Worm (Caenorhabditis elegans) whole organism, L1 larva: Measurements from ENCODE around the gene ifc-2.
A peak's percentile ranks its signal among the peaks of the same experiment; 100 is the strongest.

Experiments
- ceh-63 ChIP-seq: fragments of 200-800 bp; sonication (Bioruptor generic); optimal IDR thresholded peaks from 2 replicates; lab custom pipeline; 2018; ENCODE audit warnings: mild to moderate bottlenecking, missing genetic modification characterization, missing compliant biosample characterization
- ceh-8 ChIP-seq: fragments of 200-800 bp; sonication (Bioruptor generic); optimal IDR thresholded peaks from 2 replicates; lab custom pipeline; 2018; ENCODE audit warnings: mild to moderate bottlenecking, missing genetic modification characterization, moderate library complexity, missing compliant biosample characterization
- ceh-82 ChIP-seq, 3 experiments: fragments of 150-350 bp in 1 of 3; sonication (generic microtip) in 2 of 3; optimal IDR thresholded peaks; 2 replicates each; lab custom pipeline; 2014 to 2017; ENCODE audit warnings: missing biosample characterization in 3 of 3, missing genetic modification characterization in 3 of 3
- ceh-88 ChIP-seq: fragments of 200-800 bp; sonication (Bioruptor generic); IDR thresholded peaks from 2 replicates; pipeline ENCODE4 v1.3.6; 2022; ENCODE audit warnings: missing genetic modification characterization, missing compliant biosample characterization
- ces-1 ChIP-seq: fragments of 150-350 bp; optimal IDR thresholded peaks from 2 replicates; lab custom pipeline; 2014; ENCODE audit warnings: missing biosample characterization, missing genetic modification reagents, missing genetic modification characterization
- dsc-1 ChIP-seq: sonication (generic microtip); optimal IDR thresholded peaks from 2 replicates; lab custom pipeline; 2016; ENCODE audit warnings: mild to moderate bottlenecking, missing genetic modification characterization, missing compliant biosample characterization
- efl-1 ChIP-seq, 4 experiments: fragments of 150-350 bp; optimal IDR thresholded peaks in 3 of 4; peaks in 1 of 4; 1 replicate in 1 of 4; 2 replicates in 3 of 4; lab custom pipeline; 2014; ENCODE audit warnings: missing biosample characterization in 2 of 4, missing genetic modification characterization in 2 of 4, missing genetic modification reagents in 2 of 4
- efl-3 ChIP-seq: fragments of 200-800 bp; sonication (Bioruptor generic); optimal IDR thresholded peaks from 2 replicates; lab custom pipeline; 2018; ENCODE audit warnings: mild to moderate bottlenecking, missing genetic modification characterization, missing compliant biosample characterization
- egl-13 ChIP-seq: sonication (generic microtip); optimal IDR thresholded peaks from 2 replicates; lab custom pipeline; 2016; ENCODE audit warnings: missing genotype, missing genetic modification reagents, missing genetic modification characterization, missing compliant biosample characterization
- egl-27 ChIP-seq, 2 experiments: fragments of 150-350 bp in 1 of 2; sonication (generic microtip); optimal IDR thresholded peaks; 3 replicates each; lab custom pipeline; 2017 to 2018; ENCODE audit warnings: missing biosample characterization in 2 of 2, missing genetic modification characterization in 2 of 2, missing genetic modification reagents in 2 of 2
- elt-2 ChIP-seq: sonication (generic microtip); optimal IDR thresholded peaks from 2 replicates; lab custom pipeline; 2016; ENCODE audit warnings: missing genetic modification characterization, mild to moderate bottlenecking, inconsistent platforms, missing compliant biosample characterization, missing genetic modification reagents
- fkh-8 ChIP-seq: sonication (generic microtip); optimal IDR thresholded peaks from 2 replicates; lab custom pipeline; 2016; ENCODE audit warnings: mild to moderate bottlenecking, missing genetic modification characterization, missing compliant biosample characterization
- jun-1 ChIP-seq: fragments of 150-350 bp; optimal IDR thresholded peaks from 2 replicates; lab custom pipeline; 2014; ENCODE audit warnings: missing biosample characterization, missing genetic modification reagents, missing genetic modification characterization
- lin-13 ChIP-seq: fragments of 150-350 bp; optimal IDR thresholded peaks from 2 replicates; lab custom pipeline; 2014; ENCODE audit warnings: missing biosample characterization, missing genetic modification reagents, missing genetic modification characterization
- lin-14 ChIP-seq: fragments of 200-800 bp; sonication (Bioruptor generic); optimal IDR thresholded peaks from 2 replicates; lab custom pipeline; 2018; ENCODE audit warnings: mild to moderate bottlenecking, missing genetic modification characterization, moderate library complexity, missing compliant biosample characterization
- lin-35 ChIP-seq, 2 experiments: fragments of 150-350 bp; optimal IDR thresholded peaks; 2 replicates each; lab custom pipeline; 2014; ENCODE audit warnings: missing biosample characterization in 2 of 2, missing genetic modification characterization in 2 of 2, missing genetic modification reagents in 2 of 2
- lir-3 ChIP-seq: sonication (generic microtip); optimal IDR thresholded peaks from 2 replicates; lab custom pipeline; 2016; ENCODE audit warnings: mild to moderate bottlenecking, missing genetic modification characterization, moderate library complexity, missing compliant biosample characterization; ENCODE audit not compliant: poor library complexity
- lsy-2 ChIP-seq, 2 experiments: fragments of 150-350 bp; optimal IDR thresholded peaks; 2 replicates each; lab custom pipeline; 2014; ENCODE audit warnings: missing biosample characterization in 2 of 2, missing genetic modification characterization in 2 of 2
- mab-9 ChIP-seq: fragments of 200-800 bp; sonication (Bioruptor generic); IDR thresholded peaks from 2 replicates; pipeline ENCODE4 v1.3.6; 2022; ENCODE audit warnings: missing genetic modification reagents, missing genetic modification characterization, missing compliant biosample characterization
- mdl-1 ChIP-seq, 2 experiments: fragments of 150-350 bp; optimal IDR thresholded peaks; 2 replicates each; lab custom pipeline; 2014 to 2017; ENCODE audit warnings: missing biosample characterization in 2 of 2, missing genetic modification characterization in 2 of 2, inconsistent platforms in 1 of 2
- mep-1 ChIP-seq: fragments of 150-350 bp; optimal IDR thresholded peaks from 2 replicates; lab custom pipeline; 2014; ENCODE audit warnings: missing biosample characterization, missing genetic modification characterization
- nhr-11 ChIP-seq: fragments of 150-350 bp; optimal IDR thresholded peaks from 2 replicates; lab custom pipeline; 2014; ENCODE audit warnings: missing biosample characterization, missing genetic modification characterization
- nhr-20 ChIP-seq: sonication (generic microtip); optimal IDR thresholded peaks from 2 replicates; lab custom pipeline; 2016; ENCODE audit warnings: mild to moderate bottlenecking, missing genetic modification characterization, missing compliant biosample characterization
- nhr-47 ChIP-seq: sonication (generic microtip); optimal IDR thresholded peaks from 2 replicates; lab custom pipeline; 2016; ENCODE audit warnings: mild to moderate bottlenecking, missing genetic modification characterization, moderate library complexity, missing compliant biosample characterization
- nhr-71 ChIP-seq: sonication (generic microtip); optimal IDR thresholded peaks from 2 replicates; lab custom pipeline; 2016; ENCODE audit warnings: mild to moderate bottlenecking, missing genetic modification characterization, moderate library complexity, missing compliant biosample characterization
- nhr-76 ChIP-seq: sonication (generic microtip); optimal IDR thresholded peaks from 2 replicates; lab custom pipeline; 2017; ENCODE audit warnings: missing biosample characterization, missing genetic modification characterization
- nhr-85 ChIP-seq: sonication (generic microtip); peaks from one replicate; lab custom pipeline; 2016; ENCODE audit warnings: missing genetic modification characterization, inconsistent platforms, missing compliant biosample characterization
- nhr-90 ChIP-seq: sonication (generic microtip); optimal IDR thresholded peaks from 2 replicates; lab custom pipeline; 2016; ENCODE audit warnings: mild to moderate bottlenecking, missing genetic modification characterization, missing compliant biosample characterization; ENCODE audit not compliant: poor library complexity
- pag-3 ChIP-seq: sonication (generic microtip); optimal IDR thresholded peaks from 2 replicates; lab custom pipeline; 2017; ENCODE audit warnings: missing genetic modification characterization, mild to moderate bottlenecking, missing compliant biosample characterization, antibody characterized with exemption, borderline replicate concordance; ENCODE audit not compliant: insufficient read depth
- pax-3 ChIP-seq: fragments of 200-800 bp; sonication (Bioruptor generic); optimal IDR thresholded peaks from 2 replicates; lab custom pipeline; 2018; ENCODE audit warnings: mild to moderate bottlenecking, missing genetic modification characterization, moderate library complexity, missing compliant biosample characterization
- skn-1 ChIP-seq: fragments of 150-350 bp; optimal IDR thresholded peaks from 2 replicates; lab custom pipeline; 2014; ENCODE audit warnings: missing biosample characterization, missing genetic modification characterization
- snpc-4 ChIP-seq: fragments of 150-350 bp; optimal IDR thresholded peaks from 2 replicates; lab custom pipeline; 2014; ENCODE audit warnings: missing biosample characterization, missing genetic modification characterization
- sup-37 ChIP-seq: fragments of 200-800 bp; sonication (Bioruptor generic); optimal IDR thresholded peaks from 2 replicates; lab custom pipeline; 2018; ENCODE audit warnings: mild to moderate bottlenecking, missing genetic modification characterization, missing compliant biosample characterization
- swsn-7 ChIP-seq: sonication (generic microtip); optimal IDR thresholded peaks from 2 replicates; lab custom pipeline; 2016; ENCODE audit warnings: missing genetic modification characterization, missing compliant biosample characterization
- tlp-1 ChIP-seq: fragments of 150-350 bp; optimal IDR thresholded peaks from 2 replicates; lab custom pipeline; 2014; ENCODE audit warnings: missing biosample characterization, missing genetic modification characterization

Gene ifc-2

ce11 chrX:601340-601757, 53.4 kb downstream of the ifc-2 start (continued):
- TF ChIP-seq swsn-7 (tag; lab: Kevin White, UChicago) (peak; percentile 42), nhr-85 (tag; lab: Kevin White, UChicago) (peak; percentile 23), nhr-20 (peak; percentile 1), mab-9 (GFP tag; lab: Robert Waterston, UW) (0 out of 2 replicates have a peak, but pooled peaks have one; percentile 19), efl-3 (no peak), mep-1 (tag; lab: Kevin White, UChicago) (no peak), nhr-76 (no peak), nhr-47 (tag; lab: Kevin White, UChicago) (peak; percentile 53), ceh-82 (tag; optimal IDR thresholded peaks at IDR 0.05; lab: Kevin White, UChicago) (peak in 2 of 3 experiments; percentile 8 to 78), jun-1 (peak; percentile 8), egl-13 (peak; percentile 27), ces-1 (GFP tag; lab: Kevin White, UChicago) (peak; percentile 29)

- TF ChIP-seq nhr-47 (tag; lab: Kevin White, UChicago): peak; percentile 25
- peak; percentile 73 for TF ChIP-seq lin-14 (GFP tag; lab: Kevin White, UChicago)
- TF ChIP-seq ceh-88 (GFP tag; lab: Robert Waterston, UW): no peak
- no peak for TF ChIP-seq ceh-63 (GFP tag; lab: Kevin White, UChicago)
- TF ChIP-seq lsy-2 (tag; optimal IDR thresholded peaks at IDR 0.05; lab: Kevin White, UChicago): peak; percentile 6 to 15
- peak; percentile 9 for TF ChIP-seq dsc-1
- TF ChIP-seq pag-3 (tag; lab: Kevin White, UChicago): no peak
- peak; percentile 30 for TF ChIP-seq lir-3 (tag; lab: Kevin White, UChicago)
- TF ChIP-seq snpc-4 (tag; lab: Kevin White, UChicago): no peak
- TF ChIP-seq nhr-85 (tag; lab: Kevin White, UChicago): no peak
- no peak for TF ChIP-seq egl-27 (tag; optimal IDR thresholded peaks at IDR 0.05; lab: Kevin White, UChicago)
- TF ChIP-seq skn-1 (tag; lab: Kevin White, UChicago): peak; percentile 70
- TF ChIP-seq nhr-20: peak; percentile 49
- peak; percentile 35 for TF ChIP-seq jun-1
- peak in 1 of 2 experiments; percentile 45 for TF ChIP-seq lin-35 (GFP tag; optimal IDR thresholded peaks at IDR 0.05; lab: Kevin White, UChicago)
- TF ChIP-seq fkh-8 (tag; lab: Kevin White, UChicago): peak; percentile 44
- peak; percentile 64 for TF ChIP-seq elt-2 (tag; lab: Kevin White, UChicago)
- TF ChIP-seq nhr-90 (tag; lab: Kevin White, UChicago): peak; percentile 31
- TF ChIP-seq lin-13: no peak
- peak in 1 of 2 experiments; percentile 27 for TF ChIP-seq mdl-1 (tag; optimal IDR thresholded peaks at IDR 0.05; lab: Kevin White, UChicago)
- TF ChIP-seq nhr-71 (tag; lab: Kevin White, UChicago): peak; percentile 54
- TF ChIP-seq tlp-1 (tag; lab: Kevin White, UChicago): no peak
- TF ChIP-seq nhr-11 (tag; lab: Kevin White, UChicago): no peak
- TF ChIP-seq ceh-8 (GFP tag; lab: Kevin White, UChicago): peak; percentile 65
- peak; percentile 62 for TF ChIP-seq egl-13
- no peak for TF ChIP-seq efl-1 (optimal IDR thresholded peaks at IDR 0.05; lab: Kevin White, UChicago)
- peak in 1 of 2 experiments; percentile 60 for TF ChIP-seq efl-1 (GFP tag; optimal IDR thresholded peaks at IDR 0.05 in 1 of 2; lab: Kevin White, UChicago)
Observed at ce11 chrX:600671-601070, 54.0 kb downstream of the ifc-2 start.

- TF ChIP-seq pax-3 (tag; lab: Kevin White, UChicago): no peak
- TF ChIP-seq sup-37 (GFP tag; lab: Kevin White, UChicago): no peak
Observed at ce11 chrX:599476-599875, 55.2 kb downstream of the ifc-2 start, which contains the start of gene F13C5.3. Gene F13C5.3, minus strand, starts transcription at chrX:599576.
